Worm (Caenorhabditis elegans) whole organism, midembryonic: ENCODE measurements around the gene Y41C4A.21.

Experiments
- T22C8.4 ChIP-seq: fragments of 200-800 bp; sonication (Bioruptor generic); IDR thresholded peaks from 2 replicates; pipeline ENCODE4 v1.3.6; 2022; ENCODE audit warnings: missing genetic modification characterization, missing compliant biosample characterization
- cog-1 ChIP-seq: sonication (generic microtip); optimal IDR thresholded peaks from 2 replicates; lab custom pipeline; 2016; ENCODE audit warnings: missing genetic modification characterization, missing compliant biosample characterization
- flt-1 ChIP-seq: fragments of 200-800 bp; sonication (Bioruptor generic); IDR thresholded peaks from 2 replicates; pipeline ENCODE4 v1.3.6; 2022; ENCODE audit warnings: missing genetic modification characterization, missing compliant biosample characterization
- klf-2 ChIP-seq: fragments of 200-800 bp; sonication (Bioruptor generic); conservative IDR thresholded peaks from 2 replicates; pipeline ENCODE4 v1.3.6; 2022; ENCODE audit warnings: missing genetic modification reagents, missing genetic modification characterization, missing compliant biosample characterization
- ref-1 ChIP-seq: fragments of 200-800 bp; sonication (Bioruptor generic); conservative IDR thresholded peaks from 2 replicates; pipeline ENCODE4 v1.3.6; 2022; ENCODE audit warnings: missing genetic modification reagents, missing genetic modification characterization, missing compliant biosample characterization
- tab-1 ChIP-seq: fragments of 200-800 bp; sonication (Bioruptor generic); IDR thresholded peaks from 2 replicates; pipeline ENCODE4 v1.3.6; 2022; ENCODE audit warnings: missing genetic modification characterization, missing compliant biosample characterization
- ztf-23 ChIP-seq: fragments of 200-800 bp; sonication (Bioruptor generic); IDR thresholded peaks from 2 replicates; pipeline ENCODE4 v1.3.6; 2022; ENCODE audit warnings: missing genetic modification reagents, missing genetic modification characterization, missing compliant biosample characterization
- ztf-29 ChIP-seq: fragments of 200-800 bp; sonication (Bioruptor generic); IDR thresholded peaks from 2 replicates; pipeline ENCODE4 v1.3.6; 2022; ENCODE audit warnings: missing genetic modification reagents, missing genetic modification characterization, missing compliant biosample characterization

DNA sequence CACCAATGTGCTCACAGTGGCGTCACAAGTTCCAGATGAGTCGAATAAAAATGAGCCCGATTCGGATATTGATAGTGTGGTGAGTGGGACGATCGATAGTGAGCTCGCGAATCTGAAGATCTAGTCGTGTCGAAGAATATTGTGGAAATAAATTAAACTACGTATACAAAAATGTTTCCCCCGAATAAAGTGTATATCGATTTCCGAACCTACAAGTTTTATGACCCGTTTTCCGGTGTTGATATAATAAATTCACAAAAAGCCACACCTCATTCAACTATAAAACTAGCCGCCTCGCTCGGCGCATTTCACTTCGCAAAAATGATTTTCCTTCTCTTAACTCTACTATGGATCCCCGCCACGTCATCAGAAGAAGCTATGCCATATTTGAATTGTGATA is 32.2 kb upstream of the Y41C4A.21 start, which contains the start of gene pqn-84:
- TF ChIP-seq klf-2 (GFP tag; lab: Robert Waterston, UW), result no peak
- TF ChIP-seq flt-1 (GFP tag; lab: Robert Waterston, UW), result no peak
- no peak for TF ChIP-seq ztf-23 (GFP tag; lab: Robert Waterston, UW)
- no peak for TF ChIP-seq tab-1 (GFP tag; lab: Robert Waterston, UW)
- TF ChIP-seq cog-1 (tag; lab: Kevin White, UChicago), result no peak
- TF ChIP-seq ztf-29, result no peak
- no peak for TF ChIP-seq ref-1
- no peak for TF ChIP-seq T22C8.4
